Worm (Caenorhabditis elegans) whole organism, mixed stage, embryonic: ENCODE data around the gene twk-36.

ENCODE experiments used
- bed-3 ChIP-seq: fragments of 200-800 bp; sonication (Bioruptor generic); optimal IDR thresholded peaks from 3 replicates; lab custom pipeline; 2018; ENCODE audit warnings: mild to moderate bottlenecking, missing genetic modification characterization, moderate library complexity, missing compliant biosample characterization
- ceh-39 ChIP-seq: fragments of 150-350 bp; optimal IDR thresholded peaks from 2 replicates; lab custom pipeline; 2014; ENCODE audit warnings: missing biosample characterization, missing genetic modification characterization
- ceh-43 ChIP-seq: fragments of 200-800 bp; sonication (Bioruptor generic); optimal IDR thresholded peaks from 2 replicates; lab custom pipeline; 2018; ENCODE audit warnings: mild to moderate bottlenecking, missing genetic modification characterization, moderate library complexity, missing compliant biosample characterization
- ceh-83 ChIP-seq: fragments of 200-800 bp; sonication (Bioruptor generic); optimal IDR thresholded peaks from 2 replicates; lab custom pipeline; 2018; ENCODE audit warnings: mild to moderate bottlenecking, missing genetic modification characterization, missing compliant biosample characterization
- ces-1 ChIP-seq: fragments of 150-350 bp; optimal IDR thresholded peaks from 2 replicates; lab custom pipeline; 2014; ENCODE audit warnings: missing biosample characterization, missing genetic modification reagents, missing genetic modification characterization
- cnd-1 ChIP-seq: fragments of 200-800 bp; sonication (Bioruptor generic); optimal IDR thresholded peaks from 2 replicates; lab custom pipeline; 2018; ENCODE audit warnings: mild to moderate bottlenecking, missing genetic modification characterization, missing compliant biosample characterization
- drap-1 ChIP-seq: fragments of 200-800 bp; sonication (Bioruptor generic); optimal IDR thresholded peaks from 3 replicates; lab custom pipeline; 2018; ENCODE audit warnings: mild to moderate bottlenecking, missing genetic modification characterization, missing compliant biosample characterization
- elt-1 ChIP-seq: sonication (generic microtip); optimal IDR thresholded peaks from 2 replicates; lab custom pipeline; 2017; ENCODE audit warnings: missing genetic modification characterization, mild to moderate bottlenecking, missing compliant biosample characterization, antibody characterized with exemption, moderate library complexity, borderline replicate concordance; ENCODE audit not compliant: insufficient read depth
- elt-3 ChIP-seq: fragments of 150-350 bp; optimal IDR thresholded peaks from 2 replicates; lab custom pipeline; 2014; ENCODE audit warnings: missing biosample characterization, missing genetic modification characterization
- flh-1 ChIP-seq: fragments of 200-800 bp; sonication (Bioruptor generic); optimal IDR thresholded peaks from 2 replicates; lab custom pipeline; 2018; ENCODE audit warnings: mild to moderate bottlenecking, missing genetic modification characterization, moderate library complexity, missing compliant biosample characterization
- ham-2 ChIP-seq: fragments of 200-800 bp; sonication (Bioruptor generic); optimal IDR thresholded peaks from 2 replicates; lab custom pipeline; 2018; ENCODE audit warnings: mild to moderate bottlenecking, missing genetic modification characterization, missing compliant biosample characterization
- hlh-1 ChIP-seq: fragments of 150-350 bp; optimal IDR thresholded peaks from 2 replicates; lab custom pipeline; 2014; ENCODE audit warnings: missing biosample characterization, missing genetic modification reagents, missing genetic modification characterization
- lin-13 ChIP-seq: fragments of 150-350 bp; optimal IDR thresholded peaks from 2 replicates; lab custom pipeline; 2014; ENCODE audit warnings: missing biosample characterization, missing genetic modification characterization
- lin-32 ChIP-seq: fragments of 200-800 bp; sonication (Bioruptor generic); optimal IDR thresholded peaks from 2 replicates; lab custom pipeline; 2018; ENCODE audit warnings: mild to moderate bottlenecking, missing genetic modification characterization, missing compliant biosample characterization
- mab-5 ChIP-seq: fragments of 150-350 bp; optimal IDR thresholded peaks from 2 replicates; lab custom pipeline; 2014; ENCODE audit warnings: missing biosample characterization, missing genetic modification characterization
- mep-1 ChIP-seq: fragments of 150-350 bp; optimal IDR thresholded peaks from 2 replicates; lab custom pipeline; 2017; ENCODE audit warnings: missing biosample characterization, missing genetic modification reagents, missing genetic modification characterization, inconsistent platforms
- mls-2 ChIP-seq: sonication (generic microtip); optimal IDR thresholded peaks from 2 replicates; lab custom pipeline; 2016; ENCODE audit warnings: mild to moderate bottlenecking, missing genetic modification characterization, moderate library complexity, missing compliant biosample characterization
- nhr-12 ChIP-seq: fragments of 150-350 bp; optimal IDR thresholded peaks from 2 replicates; lab custom pipeline; 2014; ENCODE audit warnings: missing biosample characterization, missing genetic modification characterization
- nhr-2 ChIP-seq: fragments of 150-350 bp; optimal IDR thresholded peaks from 2 replicates; lab custom pipeline; 2014; ENCODE audit warnings: missing biosample characterization, missing genetic modification characterization
- nhr-237 ChIP-seq: fragments of 150-350 bp; optimal IDR thresholded peaks from 2 replicates; lab custom pipeline; 2014; ENCODE audit warnings: missing biosample characterization, missing genetic modification characterization
- nhr-28 ChIP-seq: fragments of 150-350 bp; optimal IDR thresholded peaks from 2 replicates; lab custom pipeline; 2014; ENCODE audit warnings: missing biosample characterization, missing genetic modification characterization
- pha-4 ChIP-seq: fragments of 150-350 bp; optimal IDR thresholded peaks from 2 replicates; lab custom pipeline; 2018; ENCODE audit warnings: missing biosample characterization, missing genetic modification reagents, missing genetic modification characterization
- snpc-4 ChIP-seq: fragments of 150-350 bp; optimal IDR thresholded peaks from 2 replicates; lab custom pipeline; 2014; ENCODE audit warnings: missing biosample characterization, missing genetic modification characterization
- sptf-1 ChIP-seq: sonication (generic microtip); optimal IDR thresholded peaks from 2 replicates; lab custom pipeline; 2017; ENCODE audit warnings: mild to moderate bottlenecking, missing genetic modification characterization, moderate library complexity, missing compliant biosample characterization
- tbx-8 ChIP-seq: fragments of 200-800 bp; sonication (Bioruptor generic); optimal IDR thresholded peaks from 2 replicates; lab custom pipeline; 2018; ENCODE audit warnings: mild to moderate bottlenecking, missing genetic modification characterization, moderate library complexity, missing compliant biosample characterization
- unc-120 ChIP-seq: sonication (generic microtip); optimal IDR thresholded peaks from 2 replicates; lab custom pipeline; 2017; ENCODE audit warnings: missing genetic modification characterization, missing compliant biosample characterization; ENCODE audit not compliant: poor library complexity, severe bottlenecking
- unc-39 ChIP-seq: fragments of 150-350 bp; optimal IDR thresholded peaks from 2 replicates; lab custom pipeline; 2014; ENCODE audit warnings: missing biosample characterization, missing genetic modification characterization
- unc-62 ChIP-seq: fragments of 150-350 bp; optimal IDR thresholded peaks from 2 replicates; lab custom pipeline; 2014; ENCODE audit warnings: missing biosample characterization, missing genetic modification reagents, missing genetic modification characterization
- zip-8 ChIP-seq: fragments of 150-350 bp; optimal IDR thresholded peaks from 2 replicates; lab custom pipeline; 2014; ENCODE audit warnings: missing biosample characterization, missing genetic modification characterization
- ztf-11 ChIP-seq: fragments of 150-350 bp; optimal IDR thresholded peaks from 2 replicates; lab custom pipeline; 2014; ENCODE audit warnings: missing biosample characterization, missing genetic modification characterization

Gene twk-36

ce11 chrV:17712349-17712748, 34.5 kb downstream of the twk-36 start:
- TF ChIP-seq nhr-2 (tag; lab: Kevin White, UChicago), result no peak
- TF ChIP-seq nhr-12 (tag; lab: Kevin White, UChicago), result no peak
- TF ChIP-seq sptf-1 (tag; lab: Kevin White, UChicago), result no peak
- no peak for TF ChIP-seq mab-5
- TF ChIP-seq mep-1 (tag; lab: Kevin White, UChicago), result no peak

- TF ChIP-seq drap-1 (GFP tag; lab: Kevin White, UChicago) (no peak), ceh-39 (tag; lab: Kevin White, UChicago) (no peak), mep-1 (tag; lab: Kevin White, UChicago) (no peak), tbx-8 (no peak), unc-62 (GFP tag; lab: Kevin White, UChicago) (no peak), unc-39 (tag; lab: Kevin White, UChicago) (no peak), nhr-237 (tag; lab: Kevin White, UChicago) (no peak), ceh-43 (no peak), hlh-1 (tag; lab: Kevin White, UChicago) (no peak), lin-32 (GFP tag; lab: Kevin White, UChicago) (no peak), unc-120 (tag; lab: Kevin White, UChicago) (no peak), bed-3 (GFP tag; lab: Kevin White, UChicago) (no peak), flh-1 (GFP tag; lab: Kevin White, UChicago) (no peak), cnd-1 (no peak), sptf-1 (tag; lab: Kevin White, UChicago) (no peak), nhr-2 (tag; lab: Kevin White, UChicago) (no peak), elt-1 (tag; lab: Kevin White, UChicago) (no peak)
These were observed 39.8 kb downstream of the twk-36 start, which contains the start of gene srh-31 for ce11 chrV:17707022-17707421. srh-31 (plus strand) TSS chrV:17707322.

- no peak for TF ChIP-seq zip-8 (tag; lab: Kevin White, UChicago)
- TF ChIP-seq ceh-83, result no peak
- no peak for TF ChIP-seq nhr-28 (tag; lab: Kevin White, UChicago)
- TF ChIP-seq ceh-39 (tag; lab: Kevin White, UChicago), result no peak
- TF ChIP-seq snpc-4, result no peak
- TF ChIP-seq unc-39 (tag; lab: Kevin White, UChicago), result no peak
- TF ChIP-seq tbx-8, result no peak
- TF ChIP-seq unc-120 (tag; lab: Kevin White, UChicago), result no peak
- TF ChIP-seq nhr-2 (tag; lab: Kevin White, UChicago), result no peak
- no peak for TF ChIP-seq drap-1 (GFP tag; lab: Kevin White, UChicago)
- TF ChIP-seq ham-2 (GFP tag; lab: Kevin White, UChicago), result no peak
- TF ChIP-seq cnd-1, result no peak
- no peak for TF ChIP-seq elt-3
These were observed 40.5 kb downstream of the twk-36 start for ce11 chrV:17706217-17706806.

- no peak for TF ChIP-seq unc-120 (tag; lab: Kevin White, UChicago)
- TF ChIP-seq lin-32 (GFP tag; lab: Kevin White, UChicago), result no peak
- no peak for TF ChIP-seq ceh-83
- TF ChIP-seq tbx-8, result no peak
- no peak for TF ChIP-seq lin-13 (tag; lab: Kevin White, UChicago)
These were observed 41.0 kb downstream of the twk-36 start, which contains the start of gene W06D12.6 for ce11 chrV:17705814-17706213. W06D12.6 (plus strand) TSS chrV:17706114.

ce11 chrV:17700728-17701262, 46.1 kb downstream of the twk-36 start, which contains the start of the genes Y26G10.5 and srh-32:
Y26G10.5 (minus strand) TSS chrV:17700828.
srh-32 (plus strand) TSS chrV:17701212.
- TF ChIP-seq ham-2 (GFP tag; lab: Kevin White, UChicago) (no peak), lin-13 (tag; lab: Kevin White, UChicago) (no peak)
- TF ChIP-seq, all 35 proteins: peak for 0

- no peak for TF ChIP-seq pha-4
- TF ChIP-seq nhr-28 (tag; lab: Kevin White, UChicago), result no peak
- no peak for TF ChIP-seq mls-2 (tag; lab: Kevin White, UChicago)
- no peak for TF ChIP-seq ceh-43
- TF ChIP-seq ceh-83, result no peak
- no peak for TF ChIP-seq unc-62 (GFP tag; lab: Kevin White, UChicago)
- TF ChIP-seq zip-8 (tag; lab: Kevin White, UChicago), result no peak
- TF ChIP-seq lin-13 (tag; lab: Kevin White, UChicago), result no peak
- TF ChIP-seq mep-1 (tag; lab: Kevin White, UChicago), result no peak
- TF ChIP-seq nhr-2 (tag; lab: Kevin White, UChicago), result no peak
- TF ChIP-seq drap-1 (GFP tag; lab: Kevin White, UChicago), result no peak
- TF ChIP-seq hlh-1 (tag; lab: Kevin White, UChicago), result no peak
- TF ChIP-seq lin-32 (GFP tag; lab: Kevin White, UChicago), result no peak
- TF ChIP-seq tbx-8, result no peak
- no peak for TF ChIP-seq ces-1 (GFP tag; lab: Kevin White, UChicago)
- TF ChIP-seq nhr-237 (tag; lab: Kevin White, UChicago), result no peak
- no peak for TF ChIP-seq ztf-11 (tag; lab: Kevin White, UChicago)
These were observed 47.2 kb downstream of the twk-36 start, which contains the start of gene Y26G10.6 for ce11 chrV:17699659-17700058. Y26G10.6 (plus strand) TSS chrV:17699959.
